Worm (Caenorhabditis elegans) whole organism, young adult: ENCODE measurements around the gene sulp-3.
A peak's percentile ranks its signal among the peaks of the same experiment; 100 is the strongest.

Experiments
- B0019.2 ChIP-seq: fragments of 200-800 bp; sonication (Bioruptor generic); conservative IDR thresholded peaks from 2 replicates; pipeline ENCODE4 v1.3.6; 2022; ENCODE audit warnings: missing genetic modification reagents, missing genetic modification characterization, missing compliant biosample characterization
- B0035.1 ChIP-seq: sonication (generic microtip); optimal IDR thresholded peaks from 2 replicates; lab custom pipeline; 2016; ENCODE audit warnings: missing genetic modification characterization, mild to moderate bottlenecking, missing compliant biosample characterization, missing genotype, missing genetic modification reagents
- D2030.7 ChIP-seq: fragments of 200-800 bp; sonication (Bioruptor generic); IDR thresholded peaks from 2 replicates; pipeline ENCODE4 v1.3.6; 2022; ENCODE audit warnings: missing genetic modification reagents, missing genetic modification characterization, missing compliant biosample characterization
- F23B12.7 ChIP-seq: sonication (generic microtip); optimal IDR thresholded peaks from 2 replicates; lab custom pipeline; 2017; ENCODE audit warnings: missing genetic modification characterization, mild to moderate bottlenecking, missing compliant biosample characterization, antibody characterized with exemption, moderate library complexity; ENCODE audit not compliant: insufficient read depth
- F39B2.1 ChIP-seq: fragments of 200-800 bp; sonication (Bioruptor generic); IDR thresholded peaks from 2 replicates; pipeline ENCODE4 v1.3.6; 2022; ENCODE audit warnings: missing genetic modification reagents, missing genetic modification characterization, missing compliant biosample characterization
- F49E8.2 ChIP-seq: sonication (generic microtip); optimal IDR thresholded peaks from 3 replicates; lab custom pipeline; 2017; ENCODE audit warnings: missing genetic modification characterization, mild to moderate bottlenecking, missing compliant biosample characterization, antibody characterized with exemption, moderate library complexity; ENCODE audit not compliant: insufficient read depth
- F57C9.4 ChIP-seq: sonication (generic microtip); optimal IDR thresholded peaks from 2 replicates; lab custom pipeline; 2017; ENCODE audit warnings: mild to moderate bottlenecking, missing genetic modification characterization, missing compliant biosample characterization
- K11D2.4 ChIP-seq: fragments of 200-800 bp; sonication (Bioruptor generic); IDR thresholded peaks from 2 replicates; pipeline ENCODE4 v1.3.6; 2022; ENCODE audit warnings: missing genetic modification reagents, missing genetic modification characterization, missing compliant biosample characterization
- K12H6.12 ChIP-seq: fragments of 200-800 bp; sonication (Bioruptor generic); optimal IDR thresholded peaks from 2 replicates; lab custom pipeline; 2018; ENCODE audit warnings: mild to moderate bottlenecking, missing genetic modification characterization, missing compliant biosample characterization
- T07F8.4 ChIP-seq: sonication (generic microtip); optimal IDR thresholded peaks from 2 replicates; lab custom pipeline; 2016; ENCODE audit warnings: mild to moderate bottlenecking, missing genetic modification characterization, moderate library complexity, missing compliant biosample characterization
- Y53F4B.3 ChIP-seq: fragments of 200-800 bp; sonication (Bioruptor generic); IDR thresholded peaks from 2 replicates; pipeline ENCODE4 v1.3.6; 2022; ENCODE audit warnings: missing genetic modification reagents, missing genetic modification characterization, missing compliant biosample characterization
- Y56A3A.18 ChIP-seq: fragments of 200-800 bp; sonication (Bioruptor generic); IDR thresholded peaks from 2 replicates; pipeline ENCODE4 v1.3.6; 2022; ENCODE audit warnings: missing genetic modification reagents, missing genetic modification characterization, missing compliant biosample characterization
- Y67H2A.10 ChIP-seq: fragments of 200-800 bp; sonication (Bioruptor generic); conservative IDR thresholded peaks from 2 replicates; pipeline ENCODE4 v1.3.6; 2022; ENCODE audit warnings: missing genetic modification reagents, missing genetic modification characterization, missing compliant biosample characterization
- Y79H2A.3 ChIP-seq: fragments of 200-800 bp; sonication (Bioruptor generic); conservative IDR thresholded peaks from 2 replicates; pipeline ENCODE4 v1.3.6; 2022; ENCODE audit warnings: missing genetic modification reagents, missing genetic modification characterization, missing compliant biosample characterization
- Y95B8A.8 ChIP-seq: fragments of 200-800 bp; sonication (Bioruptor generic); IDR thresholded peaks from 2 replicates; pipeline ENCODE4 v1.3.6; 2022; ENCODE audit warnings: missing genetic modification reagents, missing genetic modification characterization, missing compliant biosample characterization
- ZK185.1 ChIP-seq: sonication (generic microtip); optimal IDR thresholded peaks from 2 replicates; lab custom pipeline; 2016; ENCODE audit warnings: mild to moderate bottlenecking, missing genetic modification characterization, missing compliant biosample characterization; ENCODE audit not compliant: poor library complexity, severe bottlenecking
- ceh-40 ChIP-seq: fragments of 200-800 bp; sonication (Bioruptor generic); IDR thresholded peaks from 2 replicates; pipeline ENCODE4 v1.3.6; 2022; ENCODE audit warnings: missing genetic modification characterization, missing compliant biosample characterization
- ceh-58 ChIP-seq: fragments of 200-800 bp; sonication (Bioruptor generic); IDR thresholded peaks from 2 replicates; pipeline ENCODE4 v1.3.6; 2022; ENCODE audit warnings: missing genetic modification characterization, missing compliant biosample characterization
- chd-7 ChIP-seq: sonication (generic microtip); optimal IDR thresholded peaks from 2 replicates; lab custom pipeline; 2016; ENCODE audit warnings: mild to moderate bottlenecking, missing genetic modification characterization, moderate library complexity, missing compliant biosample characterization
- egl-44 ChIP-seq: fragments of 200-800 bp; sonication (Bioruptor generic); IDR thresholded peaks from 2 replicates; pipeline ENCODE4 v1.3.6; 2022; ENCODE audit warnings: missing genetic modification reagents, missing genetic modification characterization, missing compliant biosample characterization
- ekl-4 ChIP-seq: fragments of 200-800 bp; sonication (Bioruptor generic); IDR thresholded peaks from 2 replicates; pipeline ENCODE4 v1.3.6; 2022; ENCODE audit warnings: missing genetic modification reagents, missing genetic modification characterization, missing compliant biosample characterization
- hrde-1 ChIP-seq: sonication (generic microtip); optimal IDR thresholded peaks from 2 replicates; lab custom pipeline; 2016; ENCODE audit warnings: missing genetic modification characterization, mild to moderate bottlenecking, missing compliant biosample characterization, moderate library complexity, missing genotype, missing genetic modification reagents, borderline replicate concordance
- let-607 ChIP-seq, 2 experiments: fragments of 200-800 bp in 1 of 2; sonication (Bioruptor generic) in 1 of 2; sonication (generic microtip) in 1 of 2; optimal IDR thresholded peaks; 2 replicates each; lab custom pipeline; 2016 to 2018; ENCODE audit warnings: mild to moderate bottlenecking in 2 of 2, missing compliant biosample characterization in 2 of 2, missing genetic modification characterization in 2 of 2, moderate library complexity in 2 of 2, missing genotype in 1 of 2
- lin-26 ChIP-seq: fragments of 200-800 bp; sonication (Bioruptor generic); IDR thresholded peaks from 2 replicates; pipeline ENCODE4 v1.3.6; 2022; ENCODE audit warnings: missing genetic modification reagents, missing genetic modification characterization, missing compliant biosample characterization
- lin-35 ChIP-seq, 3 experiments: fragments of 150-350 bp in 2 of 3; sonication (generic microtip) in 1 of 3; optimal IDR thresholded peaks; 2 replicates each; lab custom pipeline; 2014 to 2018; ENCODE audit warnings: missing biosample characterization in 3 of 3, missing genetic modification characterization in 3 of 3, missing genetic modification reagents in 3 of 3
- lin-40 ChIP-seq: sonication (generic microtip); optimal IDR thresholded peaks from 2 replicates; lab custom pipeline; 2016; ENCODE audit warnings: missing genetic modification characterization, mild to moderate bottlenecking, missing compliant biosample characterization, missing genotype, missing genetic modification reagents
- lsy-27 ChIP-seq: sonication (generic microtip); optimal IDR thresholded peaks from 2 replicates; lab custom pipeline; 2017; ENCODE audit warnings: missing genetic modification characterization, mild to moderate bottlenecking, missing compliant biosample characterization, antibody characterized with exemption, missing genotype, borderline replicate concordance; ENCODE audit not compliant: insufficient read depth
- madf-3 ChIP-seq: fragments of 200-800 bp; sonication (Bioruptor generic); IDR thresholded peaks from 2 replicates; pipeline ENCODE4 v1.3.6; 2022; ENCODE audit warnings: missing genetic modification reagents, missing genetic modification characterization, missing compliant biosample characterization
- madf-6 ChIP-seq: fragments of 200-800 bp; sonication (Bioruptor generic); IDR thresholded peaks from 2 replicates; pipeline ENCODE4 v1.3.6; 2022; ENCODE audit warnings: missing genetic modification reagents, missing genetic modification characterization, missing compliant biosample characterization
- pbrm-1 ChIP-seq: fragments of 200-800 bp; sonication (Bioruptor generic); IDR thresholded peaks from 2 replicates; pipeline ENCODE4 v1.3.6; 2022; ENCODE audit warnings: missing genetic modification reagents, missing genetic modification characterization, missing compliant biosample characterization
- rcor-1 ChIP-seq: fragments of 200-800 bp; sonication (Bioruptor generic); IDR thresholded peaks from 2 replicates; pipeline ENCODE4 v1.3.6; 2022; ENCODE audit warnings: missing genetic modification reagents, missing genetic modification characterization, missing compliant biosample characterization
- sea-2 ChIP-seq: fragments of 200-800 bp; sonication (Bioruptor generic); IDR thresholded peaks from 2 replicates; pipeline ENCODE4 v1.3.6; 2022; ENCODE audit warnings: missing genetic modification characterization, missing compliant biosample characterization
- snpc-1.1 ChIP-seq: sonication (generic microtip); optimal IDR thresholded peaks from 2 replicates; lab custom pipeline; 2017; ENCODE audit warnings: missing genetic modification characterization, mild to moderate bottlenecking, missing compliant biosample characterization, antibody characterized with exemption, moderate library complexity, missing genotype, missing genetic modification reagents; ENCODE audit not compliant: insufficient read depth
- snpc-1.3 ChIP-seq: sonication (generic microtip); optimal IDR thresholded peaks from 2 replicates; lab custom pipeline; 2017; ENCODE audit warnings: missing genetic modification characterization, mild to moderate bottlenecking, missing compliant biosample characterization, antibody characterized with exemption, moderate library complexity, missing genotype, missing genetic modification reagents; ENCODE audit not compliant: insufficient read depth
- somi-1 ChIP-seq: fragments of 200-800 bp; sonication (Bioruptor generic); optimal IDR thresholded peaks from 2 replicates; lab custom pipeline; 2018; ENCODE audit warnings: mild to moderate bottlenecking, missing genetic modification characterization, missing compliant biosample characterization
- sptf-2 ChIP-seq: fragments of 200-800 bp; sonication (Bioruptor generic); optimal IDR thresholded peaks from 2 replicates; lab custom pipeline; 2018; ENCODE audit warnings: mild to moderate bottlenecking, missing genetic modification characterization, missing compliant biosample characterization
- ztf-25 ChIP-seq: fragments of 200-800 bp; sonication (Bioruptor generic); IDR thresholded peaks from 2 replicates; pipeline ENCODE4 v1.3.6; 2022; ENCODE audit warnings: missing genetic modification reagents, missing genetic modification characterization, missing compliant biosample characterization
- ztf-26 ChIP-seq: sonication (generic microtip); optimal IDR thresholded peaks from 2 replicates; lab custom pipeline; 2017; ENCODE audit warnings: missing genetic modification characterization, missing compliant biosample characterization
- ztf-3 ChIP-seq: fragments of 200-800 bp; sonication (Bioruptor generic); optimal IDR thresholded peaks from 2 replicates; lab custom pipeline; 2018; ENCODE audit warnings: mild to moderate bottlenecking, missing genetic modification characterization, missing compliant biosample characterization
- ztf-6 ChIP-seq: fragments of 200-800 bp; sonication (Bioruptor generic); IDR thresholded peaks from 2 replicates; pipeline ENCODE4 v1.3.6; 2022; ENCODE audit warnings: missing genetic modification reagents, missing genetic modification characterization, missing compliant biosample characterization

The sulp-3 gene

DNA sequence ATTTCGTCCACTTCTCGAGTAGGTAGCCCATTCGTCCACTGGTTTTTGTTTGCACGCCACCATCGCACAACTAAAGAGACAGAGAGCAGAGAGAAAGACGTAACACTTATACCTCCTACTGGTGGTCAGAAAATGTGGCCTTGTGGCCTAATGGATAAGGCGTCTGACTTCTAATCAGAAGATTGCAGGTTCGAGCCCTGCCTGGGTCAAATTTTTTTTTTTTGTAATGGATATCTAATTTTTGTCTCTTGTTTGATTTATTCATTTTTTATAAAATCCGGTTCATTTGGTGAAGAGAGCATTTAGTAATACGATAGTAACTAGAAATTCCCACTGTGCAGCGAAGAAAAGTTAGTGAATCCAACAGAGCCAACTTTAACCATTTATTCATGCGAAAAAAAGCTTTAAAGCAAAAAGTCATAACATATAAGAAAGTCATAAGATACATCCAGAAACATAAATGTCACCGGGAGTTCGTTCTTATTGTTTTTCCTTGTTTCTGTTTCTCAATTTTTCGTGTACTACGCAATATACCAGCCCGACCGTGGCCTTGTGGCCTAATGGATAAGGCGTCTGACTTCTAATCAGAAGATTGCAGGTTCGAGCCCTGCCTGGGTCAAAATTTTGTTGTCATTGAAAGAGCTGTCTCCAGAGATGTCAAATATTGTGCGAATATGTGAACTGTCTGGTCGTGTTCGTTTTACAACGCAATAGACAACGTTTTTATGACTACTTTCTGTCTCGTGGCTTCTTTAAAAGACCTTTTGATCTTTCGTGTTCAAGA is 21.9 kb downstream of the sulp-3 start (continued):
- no peak for TF ChIP-seq Y67H2A.10 (GFP tag; lab: Robert Waterston, UW)
- TF ChIP-seq snpc-1.1 (tag; lab: Kevin White, UChicago), result peak; percentile 43
- no peak for TF ChIP-seq F57C9.4 (tag; lab: Kevin White, UChicago)
- TF ChIP-seq Y95B8A.8 (GFP tag; lab: Robert Waterston, UW), result no peak
- no peak for TF ChIP-seq madf-3
- TF ChIP-seq sea-2 (GFP tag; lab: Robert Waterston, UW), result no peak
- peak; percentile 67; the same call in 1 of the 2 replicates for TF ChIP-seq ztf-25 (GFP tag; lab: Robert Waterston, UW)
- TF ChIP-seq Y79H2A.3, result no peak
- TF ChIP-seq rcor-1, result peak; percentile 73
- TF ChIP-seq egl-44 (GFP tag; lab: Robert Waterston, UW), result no peak
- TF ChIP-seq K12H6.12, result peak; percentile 21
- peak; percentile 74 for TF ChIP-seq snpc-1.3
- TF ChIP-seq F49E8.2 (tag; lab: Kevin White, UChicago), result no peak
- TF ChIP-seq ceh-40, result peak; percentile 78; the same call in 1 of the 2 replicates
- TF ChIP-seq ekl-4 (GFP tag; lab: Robert Waterston, UW), result peak; percentile 43; the same call in 1 of the 2 replicates
- TF ChIP-seq lsy-27 (tag; lab: Kevin White, UChicago), result no peak
- TF ChIP-seq sptf-2 (GFP tag; lab: Kevin White, UChicago), result no peak
- TF ChIP-seq pbrm-1, result peak; percentile 88
- TF ChIP-seq ztf-3 (GFP tag; lab: Kevin White, UChicago), result no peak
- no peak for TF ChIP-seq Y53F4B.3 (GFP tag; lab: Robert Waterston, UW)
- peak; percentile 54 for TF ChIP-seq chd-7 (tag; lab: Kevin White, UChicago)
- TF ChIP-seq ztf-26 (tag; lab: Kevin White, UChicago), result peak; percentile 7
- peak; percentile 64 for TF ChIP-seq K11D2.4 (GFP tag; lab: Robert Waterston, UW)
- TF ChIP-seq Y56A3A.18 (GFP tag; lab: Robert Waterston, UW), result no peak
- TF ChIP-seq lin-40, result peak; percentile 36
- TF ChIP-seq ceh-58 (GFP tag; lab: Robert Waterston, UW), result no peak
- peak; percentile 60 for TF ChIP-seq F23B12.7
- TF ChIP-seq lin-26 (GFP tag; lab: Robert Waterston, UW), result peak; percentile 85
- TF ChIP-seq D2030.7 (GFP tag; lab: Robert Waterston, UW), result peak; percentile 44
- TF ChIP-seq ZK185.1 (tag; lab: Kevin White, UChicago), result peak; percentile 44
- TF ChIP-seq somi-1 (GFP tag; lab: Kevin White, UChicago), result peak; percentile 18
- peak; percentile 48; the same call in 1 of the 2 replicates for TF ChIP-seq madf-6 (GFP tag; lab: Robert Waterston, UW)
- no peak for TF ChIP-seq B0019.2 (GFP tag; lab: Robert Waterston, UW)
- no peak for TF ChIP-seq ztf-6 (GFP tag; lab: Robert Waterston, UW)
- no peak for TF ChIP-seq B0035.1
- TF ChIP-seq lin-35 (GFP tag; optimal IDR thresholded peaks at IDR 0.05; lab: Kevin White, UChicago), result peak in 1 of 3 experiments; percentile 75
- TF ChIP-seq hrde-1, result no peak
- TF ChIP-seq F39B2.1, result no peak
- no peak for TF ChIP-seq T07F8.4 (tag; lab: Kevin White, UChicago)
- no peak for TF ChIP-seq let-607 (tag; optimal IDR thresholded peaks at IDR 0.05; lab: Kevin White, UChicago)
